Fruit fly (Drosophila melanogaster): ENCODE results near the gene Hpd.

Gene Hpd

DNA sequence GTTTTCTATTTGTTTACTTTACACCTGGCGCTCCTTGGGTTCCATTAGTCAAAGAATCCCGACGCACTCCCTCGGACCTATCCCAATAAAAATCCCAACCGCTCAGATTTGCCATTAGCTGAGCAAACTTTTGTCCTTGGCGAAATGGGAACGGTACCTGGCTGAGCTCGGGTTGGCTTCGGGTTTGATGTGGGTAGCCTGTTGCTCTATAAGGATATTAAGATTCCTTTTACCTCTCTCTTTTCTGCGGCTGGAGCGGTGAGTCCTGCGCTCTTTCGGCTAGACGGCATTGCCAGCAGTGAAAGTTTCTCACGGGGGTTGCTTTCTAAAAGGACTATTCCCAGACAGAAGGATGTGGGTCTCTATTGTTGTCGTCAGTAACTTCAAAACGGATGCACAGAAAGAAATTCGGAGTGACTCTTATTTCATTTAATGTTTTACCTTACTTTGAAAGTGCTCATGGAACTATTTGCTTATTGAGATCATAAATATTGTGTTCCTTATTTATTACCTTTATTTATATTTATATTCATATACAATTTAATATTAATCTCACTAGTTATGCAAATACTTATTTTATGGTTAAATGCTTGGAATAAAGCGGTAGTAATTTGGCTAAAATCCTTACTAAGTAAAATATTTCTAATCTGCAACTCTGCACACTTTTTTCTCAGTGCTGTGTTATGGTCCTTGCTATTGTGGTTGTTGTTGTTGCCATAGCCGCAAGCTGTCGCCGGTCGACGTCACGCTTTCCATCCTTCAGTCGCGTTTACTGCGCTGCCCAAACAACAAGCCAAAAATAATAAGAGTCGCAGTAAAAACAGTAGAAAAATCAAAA, 2.2 kb upstream of the Hpd start, which contains the start of gene CG5910:
Gene CG5910, plus strand, starts transcription at position 788 of the 838 bp plus-strand sequence.
- TF ChIP-seq CG4496 (GFP tag; IDR thresholded peaks at IDR 0.05) (no peak), CG13204 (GFP tag; optimal IDR thresholded peaks at IDR 0.05) (no peak), fd96Ca (GFP tag; IDR thresholded peaks at IDR 0.05) (no peak), CG34367 (tag; optimal IDR thresholded peaks at IDR 0.05) (peak; percentile 73), CG9948 (tag; optimal IDR thresholded peaks at IDR 0.05) (peak; percentile 84), Ets98B (GFP tag; IDR thresholded peaks at IDR 0.05) (no peak), Snoo (tag; optimal IDR thresholded peaks at IDR 0.05) (peak; percentile 79), CG17806 (tag; optimal IDR thresholded peaks at IDR 0.05) (peak; percentile 80), D1 (tag; optimal IDR thresholded peaks at IDR 0.05) (no peak), Pif1A (GFP tag; optimal IDR thresholded peaks at IDR 0.05) (no peak), CG32121 (GFP tag; IDR thresholded peaks at IDR 0.05) (peak; percentile 26; the same call in 1 of the 2 replicates), CG8159 (tag; optimal IDR thresholded peaks at IDR 0.05) (peak; percentile 92), Pif1B (GFP tag; optimal IDR thresholded peaks at IDR 0.05) (no peak), rn (GFP tag; IDR thresholded peaks at IDR 0.05) (no peak), gl (tag; optimal IDR thresholded peaks at IDR 0.05) (peak; percentile 50), CG14655 (GFP tag; optimal IDR thresholded peaks at IDR 0.05) (no peak), CG15710 (tag; optimal IDR thresholded peaks at IDR 0.05) (peak; percentile 84), CG8301 (tag; optimal IDR thresholded peaks at IDR 0.05) (no peak), EcR (GFP tag; optimal IDR thresholded peaks at IDR 0.05) (no peak), CG12605 (GFP tag; IDR thresholded peaks at IDR 0.05) (no peak), CG10348 (GFP tag; IDR thresholded peaks at IDR 0.05) (no peak)

DNA sequence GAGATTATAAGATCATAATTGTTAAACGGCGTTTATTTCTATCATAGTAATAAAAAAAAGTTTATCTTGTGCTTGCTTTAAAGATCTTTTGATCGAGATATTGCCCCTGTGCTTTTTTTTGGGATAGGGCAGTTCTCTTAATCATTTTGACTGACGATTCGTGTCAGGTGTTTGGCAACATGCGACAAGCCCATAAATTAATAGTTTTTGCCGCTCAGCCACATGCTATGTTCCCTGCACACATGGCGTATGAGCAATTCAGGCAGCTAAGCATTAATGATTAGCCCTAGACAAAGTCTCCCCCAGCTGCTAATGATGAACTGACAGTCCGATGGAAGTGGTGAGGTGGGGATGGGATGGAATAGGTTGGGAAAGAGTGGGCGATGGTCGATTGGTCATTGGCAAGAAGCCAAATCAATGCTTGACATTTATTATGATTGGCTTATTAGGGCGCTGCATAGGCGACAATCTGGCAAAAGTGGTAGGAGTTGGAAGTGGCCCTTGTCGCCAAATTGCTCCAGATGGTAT, 1.3 kb upstream of the Hpd start:
- no peak for TF ChIP-seq Snoo (tag; optimal IDR thresholded peaks at IDR 0.05)
- no peak for TF ChIP-seq CG12605 (GFP tag; IDR thresholded peaks at IDR 0.05)

DNA sequence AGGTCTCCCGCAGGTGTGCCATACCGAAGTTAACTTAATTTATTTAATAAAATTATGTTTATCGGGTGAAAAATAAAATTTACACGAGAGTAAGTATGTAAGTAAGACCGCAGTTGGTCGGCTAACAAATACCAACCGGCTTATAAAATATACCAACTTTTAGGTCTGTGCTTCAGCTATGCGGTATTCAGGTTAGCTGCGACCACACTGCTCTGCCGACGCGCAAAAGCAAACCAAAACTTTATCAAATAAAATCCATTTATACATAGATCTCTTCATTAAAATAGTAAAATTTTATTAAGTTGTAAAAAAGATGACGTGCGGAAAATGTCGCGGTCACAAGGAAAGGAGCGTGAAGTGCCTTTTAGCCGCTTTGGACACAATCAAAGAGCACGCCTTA, 3.6 kb downstream of the Hpd start, which contains the start of the genes mRpL15 and CtIP:
Gene mRpL15, minus strand, starts transcription at position 141 of the 400 bp plus-strand sequence.
Gene CtIP, plus strand, starts transcription at position 182 of the 400 bp plus-strand sequence.
- TF ChIP-seq CG32121 (GFP tag; IDR thresholded peaks at IDR 0.05) (no peak), rn (GFP tag; IDR thresholded peaks at IDR 0.05) (no peak)

DNA sequence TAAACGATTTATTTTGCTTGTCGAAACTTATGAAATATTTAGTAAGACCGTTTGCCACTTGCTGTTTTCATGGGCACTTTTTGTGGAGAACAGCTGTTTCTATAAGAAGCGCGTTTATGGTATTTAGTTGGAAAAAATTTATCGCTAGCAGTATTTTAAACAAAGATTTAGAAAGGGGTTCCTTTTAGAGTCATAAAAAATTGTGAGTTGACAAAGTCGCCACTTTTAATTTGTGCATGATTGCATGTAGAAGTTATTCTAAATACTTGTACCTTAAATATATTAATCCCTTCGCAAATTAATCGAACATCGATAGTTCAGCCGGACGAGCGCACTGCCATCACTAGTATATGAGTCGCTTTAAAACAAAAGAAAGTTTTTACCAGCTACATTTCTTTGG, 7.4 kb downstream of the Hpd start, which contains the start of the genes Las and Psn:
Gene Las, minus strand, starts transcription at position 65 of the 400 bp plus-strand sequence.
Gene Psn, plus strand, starts transcription at position 172 of the 400 bp plus-strand sequence.
- TF ChIP-seq CG34367 (tag; optimal IDR thresholded peaks at IDR 0.05) (no peak), CG9948 (tag; optimal IDR thresholded peaks at IDR 0.05) (no peak), Ets98B (GFP tag; IDR thresholded peaks at IDR 0.05) (no peak), CG8159 (tag; optimal IDR thresholded peaks at IDR 0.05) (no peak), CG8301 (tag; optimal IDR thresholded peaks at IDR 0.05) (no peak), Pif1B (GFP tag; optimal IDR thresholded peaks at IDR 0.05) (no peak), Pif1A (GFP tag; optimal IDR thresholded peaks at IDR 0.05) (no peak), rn (GFP tag; IDR thresholded peaks at IDR 0.05) (no peak), D1 (tag; optimal IDR thresholded peaks at IDR 0.05) (no peak), CG17806 (tag; optimal IDR thresholded peaks at IDR 0.05) (no peak), EcR (GFP tag; optimal IDR thresholded peaks at IDR 0.05) (no peak), CG13204 (GFP tag; optimal IDR thresholded peaks at IDR 0.05) (no peak), gl (tag; optimal IDR thresholded peaks at IDR 0.05) (no peak), CG10348 (GFP tag; IDR thresholded peaks at IDR 0.05) (no peak), Snoo (tag; optimal IDR thresholded peaks at IDR 0.05) (no peak), CG12605 (GFP tag; IDR thresholded peaks at IDR 0.05) (no peak)

DNA sequence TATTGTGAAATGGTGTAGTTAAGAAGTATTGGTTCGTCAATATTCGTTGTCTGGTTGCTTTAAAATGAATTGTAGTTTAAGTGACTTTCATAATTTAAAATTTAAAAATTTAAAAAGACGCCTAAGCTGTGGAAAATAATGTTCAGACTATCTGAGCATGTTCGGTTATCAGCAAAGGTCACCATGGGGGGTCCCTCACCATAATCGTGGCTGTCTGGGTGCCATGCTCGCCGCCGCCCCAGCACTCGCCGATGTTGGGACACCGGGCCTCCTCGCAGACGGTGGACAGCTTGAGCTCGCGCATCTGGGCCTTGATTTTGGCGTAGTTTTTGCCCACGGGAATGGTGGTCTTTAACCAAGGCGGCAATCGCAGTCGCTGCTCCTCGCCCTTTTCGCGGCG, 8.1 kb downstream of the Hpd start:
- no peak for TF ChIP-seq CG15710 (tag; optimal IDR thresholded peaks at IDR 0.05)

DNA sequence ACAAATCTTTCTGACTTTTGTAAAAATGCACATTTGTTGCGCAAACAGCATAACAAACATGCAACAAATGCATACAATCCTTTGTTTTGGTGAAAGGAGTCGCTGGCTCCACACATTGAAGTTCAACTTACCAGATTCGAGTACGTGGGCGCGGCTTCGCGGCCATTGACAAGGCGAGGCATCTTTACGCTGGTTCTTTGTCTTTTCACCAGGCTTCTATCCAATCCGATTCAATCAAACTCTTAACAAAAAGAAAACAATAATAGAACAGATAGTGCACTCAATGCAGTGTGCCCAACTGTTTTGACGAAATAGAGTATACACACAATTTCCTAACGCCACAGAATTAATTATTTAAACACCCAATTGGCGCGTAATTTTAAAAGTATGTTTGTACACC, 9.5 kb downstream of the Hpd start, which contains the start of gene CG5262:
Gene CG5262, minus strand, starts transcription at position 294 of the 400 bp plus-strand sequence.
- peak; percentile 46; the same call in 1 of the 2 replicates for TF ChIP-seq CG12605 (GFP tag; IDR thresholded peaks at IDR 0.05)
- TF ChIP-seq CG34367 (tag; optimal IDR thresholded peaks at IDR 0.05), result no peak
- peak; percentile 48; the same call in 2 of the 3 replicates for TF ChIP-seq CG4496 (GFP tag; IDR thresholded peaks at IDR 0.05)
- TF ChIP-seq gl (tag; optimal IDR thresholded peaks at IDR 0.05), result peak; percentile 57

DNA sequence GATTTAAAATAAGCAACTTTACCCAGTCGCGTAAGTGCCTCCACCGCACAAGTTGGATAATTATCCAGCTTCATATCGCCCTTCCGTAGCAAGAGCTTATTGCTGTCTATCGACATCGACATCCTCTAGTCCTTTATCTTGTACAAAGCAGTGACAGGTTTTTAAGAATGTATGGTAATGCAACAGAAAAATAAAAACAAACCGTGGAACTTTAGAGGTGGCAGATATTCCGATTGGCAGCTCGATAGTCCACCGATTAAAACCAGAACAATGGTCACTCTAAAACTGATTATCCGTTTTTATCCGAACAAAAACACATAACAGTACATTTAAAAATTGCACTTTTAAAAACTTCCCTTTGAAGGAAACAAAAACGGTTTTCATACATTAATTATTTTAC, 12.2 kb downstream of the Hpd start, which contains the start of gene CG5274:
Gene CG5274, minus strand, starts transcription at position 218 of the 400 bp plus-strand sequence.
- no peak for TF ChIP-seq CG32121 (GFP tag; IDR thresholded peaks at IDR 0.05)
- TF ChIP-seq CG8159 (tag; optimal IDR thresholded peaks at IDR 0.05), result no peak
- TF ChIP-seq CG9948 (tag; optimal IDR thresholded peaks at IDR 0.05), result no peak
- no peak for TF ChIP-seq Pif1B (GFP tag; optimal IDR thresholded peaks at IDR 0.05)
- no peak for TF ChIP-seq CG14655 (GFP tag; optimal IDR thresholded peaks at IDR 0.05)
- TF ChIP-seq rn (GFP tag; IDR thresholded peaks at IDR 0.05), result no peak
- TF ChIP-seq CG13204 (GFP tag; optimal IDR thresholded peaks at IDR 0.05), result no peak
- TF ChIP-seq fd96Ca (GFP tag; IDR thresholded peaks at IDR 0.05), result no peak
- TF ChIP-seq CG34367 (tag; optimal IDR thresholded peaks at IDR 0.05), result no peak
- TF ChIP-seq CG12605 (GFP tag; IDR thresholded peaks at IDR 0.05), result no peak
- no peak for TF ChIP-seq Snoo (tag; optimal IDR thresholded peaks at IDR 0.05)
- no peak for TF ChIP-seq CG4496 (GFP tag; IDR thresholded peaks at IDR 0.05)
